Worm (Caenorhabditis elegans) whole organism, young adult: Measurements from ENCODE around the gene srlf-14.

Experiments
- C06A6.2 ChIP-seq: fragments of 200-800 bp; sonication (Bioruptor generic); conservative IDR thresholded peaks from 2 replicates; pipeline ENCODE4 v1.3.6; 2022; ENCODE audit warnings: missing genetic modification characterization, missing compliant biosample characterization
- ceh-27 ChIP-seq: fragments of 200-800 bp; sonication (Bioruptor generic); optimal IDR thresholded peaks from 2 replicates; lab custom pipeline; 2018; ENCODE audit warnings: mild to moderate bottlenecking, missing genetic modification characterization, moderate library complexity, missing compliant biosample characterization
- die-1 ChIP-seq: sonication (generic microtip); optimal IDR thresholded peaks from 2 replicates; lab custom pipeline; 2016; ENCODE audit warnings: missing genotype, mild to moderate bottlenecking, missing genetic modification characterization, missing compliant biosample characterization
- hlh-26 ChIP-seq: fragments of 200-800 bp; sonication (Bioruptor generic); conservative IDR thresholded peaks from 2 replicates; pipeline ENCODE4 v1.3.6; 2022; ENCODE audit warnings: missing genetic modification reagents, missing genetic modification characterization, missing compliant biosample characterization
- hsf-1 ChIP-seq: fragments of 200-800 bp; sonication (Bioruptor generic); IDR thresholded peaks from 2 replicates; pipeline ENCODE4 v1.3.6; 2022; ENCODE audit warnings: missing genetic modification reagents, missing genetic modification characterization, missing compliant biosample characterization
- lin-54 ChIP-seq: fragments of 200-800 bp; sonication (Bioruptor generic); optimal IDR thresholded peaks from 2 replicates; lab custom pipeline; 2018; ENCODE audit warnings: mild to moderate bottlenecking, missing genetic modification characterization, missing compliant biosample characterization
- nhr-120 ChIP-seq: fragments of 200-800 bp; sonication (Bioruptor generic); IDR thresholded peaks from 2 replicates; pipeline ENCODE4 v1.3.6; 2022; ENCODE audit warnings: missing genetic modification characterization, missing compliant biosample characterization
- sdz-38 ChIP-seq: sonication (generic microtip); optimal IDR thresholded peaks from 2 replicates; lab custom pipeline; 2016; ENCODE audit warnings: missing genotype, missing genetic modification characterization, missing compliant biosample characterization
- unc-130 ChIP-seq: sonication (generic microtip); optimal IDR thresholded peaks from 2 replicates; lab custom pipeline; 2016; ENCODE audit warnings: missing genetic modification reagents, missing genetic modification characterization, missing compliant biosample characterization

ce11 chrIV:10885915-10886314 lies 8.2 kb downstream of the srlf-14 start, which contains the start of gene srlf-11:
- no peak for TF ChIP-seq hsf-1 (GFP tag; lab: Robert Waterston, UW)
- no peak for TF ChIP-seq nhr-120 (GFP tag; lab: Robert Waterston, UW)
- no peak for TF ChIP-seq hlh-26 (GFP tag; lab: Robert Waterston, UW)
- no peak for TF ChIP-seq ceh-27
- TF ChIP-seq C06A6.2 (GFP tag; lab: Robert Waterston, UW): no peak
- TF ChIP-seq sdz-38 (tag; lab: Kevin White, UChicago): no peak
- TF ChIP-seq die-1 (tag; lab: Kevin White, UChicago): no peak
- TF ChIP-seq lin-54: no peak
- no peak for TF ChIP-seq unc-130
